Fruit fly (Drosophila melanogaster) S2 (cell line): ENCODE results near the gene Gorab.

ENCODE experiments used
- CG8478 ChIP-seq: fragments of >200 bp; optimal IDR thresholded peaks from 2 replicates; lab custom pipeline; 2018
- CTCF ChIP-seq, 2 experiments: fragments of >200 bp; optimal IDR thresholded peaks; 2 replicates each; lab custom pipeline; 2018

Gorab gene

DNA sequence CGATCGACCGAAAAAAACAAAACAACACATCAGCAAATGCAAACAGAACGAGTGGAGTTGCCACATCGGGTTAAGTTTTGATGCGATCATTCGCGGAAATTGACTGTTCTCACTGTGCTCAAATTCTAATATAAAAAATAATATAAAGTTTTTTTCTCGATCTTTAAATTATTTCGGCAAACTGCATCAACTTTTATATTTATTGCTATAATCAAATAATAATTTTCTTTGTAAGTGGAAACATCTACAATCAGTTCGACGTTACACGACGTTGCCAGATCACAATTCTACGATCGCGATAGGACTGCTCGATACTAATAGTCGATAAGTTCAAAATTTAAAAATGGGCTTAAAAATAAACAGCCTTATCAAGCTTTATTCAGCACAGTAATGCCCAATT, at the start of gene Gorab:
TSS of gene Gorab (minus strand) at position 58 of the 400 bp plus-strand sequence.
- TF ChIP-seq CTCF (optimal IDR thresholded peaks at IDR 0.05; lab: Kevin White, UChicago) (no peak), CG8478 (lab: Kevin White, UChicago) (no peak)

- TF ChIP-seq CTCF (optimal IDR thresholded peaks at IDR 0.05; lab: Kevin White, UChicago) (no peak), CG8478 (lab: Kevin White, UChicago) (no peak)
Observed at dm6 chr3L:17476496-17476895, 47.9 kb upstream of the Gorab start.

DNA sequence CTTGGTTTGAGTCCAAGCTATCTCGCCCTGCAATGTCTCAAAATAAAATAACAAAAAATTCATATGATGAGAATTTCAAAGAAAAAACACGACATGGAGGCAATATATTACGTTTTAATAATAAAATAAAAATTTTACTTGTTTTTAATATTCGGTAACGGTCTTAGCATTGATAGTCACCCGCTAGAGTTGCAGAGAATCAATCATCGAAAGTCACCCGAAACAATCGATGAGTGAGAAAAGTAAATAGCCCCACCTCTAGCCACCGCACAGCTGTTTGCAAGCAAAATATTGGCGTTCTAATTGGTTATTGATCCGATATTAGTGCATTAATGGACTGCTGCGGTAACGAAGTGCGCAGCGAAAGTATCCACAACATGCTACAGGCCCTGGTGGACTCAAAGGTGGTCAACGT, 47.4 kb upstream of the Gorab start, which contains the start of gene CG34250:
TSS of gene CG34250 (plus strand) at position 244 of the 415 bp plus-strand sequence.
- TF ChIP-seq CG8478 (lab: Kevin White, UChicago): no peak
- TF ChIP-seq CTCF (optimal IDR thresholded peaks at IDR 0.05; lab: Kevin White, UChicago): peak in 1 of 2 experiments; percentile 18

DNA sequence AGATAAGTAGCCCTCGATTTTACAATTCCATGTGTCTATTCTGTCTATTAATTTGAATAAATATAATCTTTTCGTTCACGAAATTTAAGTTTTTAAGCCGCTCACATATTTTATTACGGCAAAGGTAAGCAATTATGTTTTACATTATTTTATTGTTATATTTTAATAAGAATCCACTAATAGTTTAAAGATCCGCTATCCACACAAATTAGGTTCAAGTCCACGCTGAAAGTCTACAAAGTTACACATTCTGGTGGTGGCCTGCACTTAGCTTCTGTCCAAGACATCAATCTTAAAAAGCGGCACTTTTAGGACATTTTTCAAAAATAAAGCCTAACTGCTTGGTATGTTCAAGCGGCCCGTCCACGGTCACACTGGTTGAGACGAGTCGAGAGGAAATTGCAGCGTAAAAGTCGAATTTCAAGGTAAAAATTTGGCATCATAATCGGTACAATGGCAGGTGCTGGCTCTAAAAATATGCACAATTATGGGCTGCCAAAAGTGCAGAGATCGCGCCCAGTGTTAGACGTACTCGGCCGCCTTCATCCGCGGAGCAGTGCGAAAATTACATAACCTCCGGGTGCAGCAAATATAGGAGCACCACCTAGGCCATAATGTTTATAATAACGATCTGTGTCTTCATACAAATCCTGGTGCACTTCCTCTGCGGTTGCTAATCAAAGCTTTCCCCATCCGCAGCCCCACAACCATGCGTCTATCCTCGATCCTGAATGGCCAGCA, 46.2 kb upstream of the Gorab start, which contains the start of the genes UQCR-Q and CG46525:
TSS of gene UQCR-Q (plus strand) at position 51 of the 741 bp plus-strand sequence.
TSS of gene CG46525 (plus strand) at position 510 of the 741 bp plus-strand sequence.
- no peak for TF ChIP-seq CG8478 (lab: Kevin White, UChicago)
- TF ChIP-seq CTCF (optimal IDR thresholded peaks at IDR 0.05; lab: Kevin White, UChicago): peak; percentile 61 to 71

dm6 chr3L:17473889-17474288, 45.3 kb upstream of the Gorab start:
- TF ChIP-seq CG8478 (lab: Kevin White, UChicago) (no peak), CTCF (optimal IDR thresholded peaks at IDR 0.05; lab: Kevin White, UChicago) (no peak)

- TF ChIP-seq CG8478 (lab: Kevin White, UChicago) (no peak), CTCF (optimal IDR thresholded peaks at IDR 0.05; lab: Kevin White, UChicago) (peak; percentile 60 to 67)
Observed at dm6 chr3L:17470110-17470509, 41.5 kb upstream of the Gorab start, which contains the start of gene SecCl. Gene SecCl (plus strand): TSS chr3L:17470127.

DNA sequence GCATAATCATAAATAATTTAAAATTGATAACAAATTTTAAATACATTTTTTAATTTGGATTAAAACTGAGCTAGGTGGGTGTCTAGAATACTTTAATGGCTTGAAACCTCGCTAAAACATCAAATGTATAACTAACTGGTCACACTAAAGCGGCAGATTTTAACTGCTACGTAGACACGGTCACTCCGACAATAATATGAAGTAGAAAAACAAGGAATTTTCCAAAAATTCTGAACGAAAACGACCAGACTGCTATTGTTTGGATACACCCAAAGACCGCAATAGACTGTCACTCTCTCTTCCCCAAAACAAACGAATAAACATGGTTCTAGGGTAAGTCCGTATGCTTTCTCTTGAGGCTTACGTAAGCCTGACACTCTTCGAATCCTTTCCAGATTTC, 37.2 kb upstream of the Gorab start, which contains the start of gene QIL1:
TSS of gene QIL1 (plus strand) at position 142 of the 400 bp plus-strand sequence.
- TF ChIP-seq CTCF (optimal IDR thresholded peaks at IDR 0.05; lab: Kevin White, UChicago) (peak in 1 of 2 experiments; percentile 61), CG8478 (lab: Kevin White, UChicago) (no peak)

DNA sequence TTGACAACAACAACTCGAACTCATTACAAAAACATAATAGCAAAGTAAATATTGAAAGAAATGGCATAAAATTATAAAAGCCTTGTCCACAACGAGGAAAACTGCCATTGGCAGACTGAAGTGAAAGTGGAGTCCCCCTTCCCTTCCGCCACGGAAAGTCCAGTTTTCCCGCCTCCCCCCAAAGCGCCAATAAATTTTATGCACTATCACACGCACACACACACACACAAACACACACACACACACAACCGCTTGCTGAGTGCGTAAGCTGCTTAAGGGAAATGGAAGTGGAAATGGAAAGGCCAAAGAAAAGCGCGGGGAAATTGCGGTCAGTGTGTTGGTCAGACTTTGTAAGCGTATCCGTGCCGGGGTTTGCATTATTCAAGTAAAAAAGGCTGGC, 33.8 kb upstream of the Gorab start:
- TF ChIP-seq CTCF (optimal IDR thresholded peaks at IDR 0.05; lab: Kevin White, UChicago): no peak
- no peak for TF ChIP-seq CG8478 (lab: Kevin White, UChicago)

DNA sequence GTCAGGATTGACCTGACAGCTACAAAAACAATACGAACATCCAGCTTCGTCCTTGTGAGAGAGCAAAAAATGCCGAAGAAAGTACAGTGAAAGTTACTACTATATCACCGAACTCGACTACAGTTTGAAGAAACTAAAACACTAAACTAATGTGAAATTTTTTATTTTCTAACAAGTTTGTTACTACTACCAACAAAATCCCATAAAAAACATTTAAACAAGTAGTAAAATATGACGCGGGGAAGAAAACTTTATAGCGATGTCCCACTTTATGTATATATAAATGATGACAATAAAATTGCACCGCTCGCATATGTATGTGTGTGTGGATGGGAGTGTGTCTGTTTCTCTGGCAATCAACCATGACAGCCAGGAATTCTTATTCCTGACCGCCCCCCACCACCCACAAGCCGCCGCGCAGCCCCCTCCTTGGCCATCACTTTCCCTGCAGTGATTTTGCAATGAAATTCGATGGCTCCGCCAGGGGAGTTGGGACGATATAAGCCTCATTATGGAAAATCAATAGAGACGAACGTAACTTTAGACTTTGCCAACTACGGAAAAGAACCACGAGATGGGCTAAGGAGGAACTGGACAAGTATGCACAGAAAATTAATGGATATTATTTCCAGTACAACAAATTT, 32.9 kb upstream of the Gorab start:
- TF ChIP-seq CG8478 (lab: Kevin White, UChicago) (no peak), CTCF (optimal IDR thresholded peaks at IDR 0.05; lab: Kevin White, UChicago) (no peak)

dm6 chr3L:17458856-17459518, 30.4 kb upstream of the Gorab start:
- TF ChIP-seq CTCF (optimal IDR thresholded peaks at IDR 0.05; lab: Kevin White, UChicago): no peak
- TF ChIP-seq CG8478 (lab: Kevin White, UChicago): no peak

DNA sequence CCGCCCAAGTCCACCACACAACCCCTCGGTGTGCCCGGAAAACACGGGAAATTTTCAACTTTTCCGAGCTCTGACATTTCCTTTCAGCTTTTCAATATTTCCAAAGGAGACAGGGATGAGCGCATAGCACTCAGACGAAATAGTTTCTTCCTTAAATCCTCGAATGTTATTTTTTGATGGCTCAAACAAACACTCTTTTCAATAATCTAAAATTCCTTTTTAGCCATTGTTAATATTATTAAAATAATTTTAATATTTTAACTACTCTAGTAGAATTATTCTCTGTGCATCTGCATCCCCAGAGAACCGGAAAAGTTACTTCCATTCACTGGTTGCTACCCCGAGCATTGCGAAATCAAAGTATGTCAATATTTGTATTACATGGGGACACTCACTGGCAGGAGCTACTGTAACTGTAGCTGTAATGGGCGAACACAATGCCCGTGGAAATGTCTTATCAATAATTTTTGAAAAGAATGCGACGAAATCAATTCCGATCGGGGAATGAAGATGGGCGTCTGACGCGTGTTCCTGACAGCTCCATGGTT, 29.1 kb upstream of the Gorab start:
- TF ChIP-seq CTCF (optimal IDR thresholded peaks at IDR 0.05; lab: Kevin White, UChicago) (no peak), CG8478 (lab: Kevin White, UChicago) (no peak)

dm6 chr3L:17447881-17448280, 19.2 kb upstream of the Gorab start:
- TF ChIP-seq CG8478 (lab: Kevin White, UChicago) (no peak), CTCF (optimal IDR thresholded peaks at IDR 0.05; lab: Kevin White, UChicago) (no peak)

- TF ChIP-seq CTCF (optimal IDR thresholded peaks at IDR 0.05; lab: Kevin White, UChicago): no peak
- no peak for TF ChIP-seq CG8478 (lab: Kevin White, UChicago)
Observed at dm6 chr3L:17445629-17446431, 17.2 kb upstream of the Gorab start.
